Worm (Caenorhabditis elegans): ENCODE results near the gene chc-1.

- no peak for TF ChIP-seq sox-4 (tag; optimal IDR thresholded peaks at IDR 0.05)
- TF ChIP-seq tbx-2 (tag; optimal IDR thresholded peaks at IDR 0.05): no peak
- no peak for TF ChIP-seq nhr-11 (tag; optimal IDR thresholded peaks at IDR 0.05)
- no peak for TF ChIP-seq ceh-2 (tag; optimal IDR thresholded peaks at IDR 0.05)
- TF ChIP-seq hlh-30 (tag; optimal IDR thresholded peaks at IDR 0.05; ENCODE audit: insufficient read depth): no peak
Observed at ce11 chrIII:10178552-10178951, 25.1 kb upstream of the chc-1 start.
